Worm (Caenorhabditis elegans): Measurements from ENCODE around the gene T08G3.11.

DNA sequence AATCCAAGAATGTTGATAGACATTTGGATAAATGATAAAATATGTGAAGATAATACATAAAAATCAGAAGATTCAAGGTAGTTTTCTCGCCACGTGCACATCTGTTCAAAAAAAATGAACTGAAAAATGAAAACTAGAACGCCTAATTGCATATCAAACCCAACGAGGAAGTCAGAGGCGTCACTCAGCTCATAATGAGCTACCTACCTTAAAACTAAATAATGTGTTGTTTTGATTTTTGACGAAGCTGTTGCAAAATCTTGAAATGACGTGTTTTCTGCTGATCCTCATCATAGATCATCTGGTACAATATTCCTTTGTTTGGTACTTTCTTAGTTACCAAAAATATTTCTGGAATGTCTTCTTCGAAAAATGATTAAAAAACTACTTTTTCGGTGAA, 8.3 kb downstream of the T08G3.11 start, which contains the start of gene srh-138:
- TF ChIP-seq aly-1 (tag; optimal IDR thresholded peaks at IDR 0.05) (no peak), ceh-13 (GFP tag; optimal IDR thresholded peaks at IDR 0.05) (no peak), ets-7 (tag; optimal IDR thresholded peaks at IDR 0.05) (no peak), ceh-36 (tag; optimal IDR thresholded peaks at IDR 0.05) (no peak), scrt-1 (GFP tag; IDR thresholded peaks at IDR 0.05) (no peak), hmbx-1 (tag; optimal IDR thresholded peaks at IDR 0.05) (no peak), ama-1 (optimal IDR thresholded peaks at IDR 0.05) (no peak), pes-1 (GFP tag; IDR thresholded peaks at IDR 0.05) (no peak), tbx-11 (GFP tag; IDR thresholded peaks at IDR 0.05) (no peak)
